Fruit fly (Drosophila melanogaster): ENCODE results near the gene Cyp28d2.

Cyp28d2 gene

DNA sequence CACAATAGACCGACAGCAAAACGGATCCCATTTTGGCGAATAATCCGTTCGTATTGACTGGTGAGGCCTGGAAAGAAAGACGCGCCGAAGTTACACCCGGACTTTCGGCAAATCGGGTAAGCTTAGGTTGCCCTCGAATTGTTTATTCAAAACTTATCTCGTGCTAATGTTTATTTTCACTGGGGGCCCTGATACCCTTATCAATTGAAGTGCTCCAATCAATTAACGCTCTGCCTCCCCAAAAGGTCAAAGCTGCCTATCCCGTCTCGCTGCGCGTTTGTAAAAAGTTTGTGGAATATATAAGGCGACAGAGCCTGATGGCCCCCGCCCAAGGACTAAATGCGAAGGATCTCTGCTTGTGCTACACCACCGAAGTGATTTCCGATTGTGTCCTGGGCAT, 3.9 kb downstream of the Cyp28d2 start:
- TF ChIP-seq achi (GFP tag; optimal IDR thresholded peaks at IDR 0.05): no peak
- no peak for TF ChIP-seq CG10669 (GFP tag; optimal IDR thresholded peaks at IDR 0.05)
- TF ChIP-seq CG11294 (GFP tag; IDR thresholded peaks at IDR 0.05): no peak
- TF ChIP-seq svp (GFP tag): peak; percentile 79

- TF ChIP-seq Hr4 (GFP tag; optimal IDR thresholded peaks at IDR 0.05): no peak
- TF ChIP-seq CG11902 (GFP tag; optimal IDR thresholded peaks at IDR 0.05): no peak
- TF ChIP-seq dsx (GFP tag; optimal IDR thresholded peaks at IDR 0.05; ENCODE audit: poor library complexity, severe bottlenecking): no peak
- TF ChIP-seq Eip93F (GFP tag; optimal IDR thresholded peaks at IDR 0.05): no peak
- TF ChIP-seq CG34406 (GFP tag; optimal IDR thresholded peaks at IDR 0.05): no peak
- no peak for TF ChIP-seq Blimp-1 (GFP tag; optimal IDR thresholded peaks at IDR 0.05)
- TF ChIP-seq Sox102F (GFP tag; optimal IDR thresholded peaks at IDR 0.05): no peak
- TF ChIP-seq CG11294 (GFP tag; IDR thresholded peaks at IDR 0.05): no peak
- TF ChIP-seq achi (GFP tag; optimal IDR thresholded peaks at IDR 0.05): no peak
- no peak for TF ChIP-seq CG6163 (GFP tag; IDR thresholded peaks at IDR 0.05)
- no peak for TF ChIP-seq salr (GFP tag; optimal IDR thresholded peaks at IDR 0.05)
Observed at dm6 chr2L:5214981-5215380, 7.9 kb downstream of the Cyp28d2 start, which contains the start of gene CG7742. TSS of gene CG7742 (minus strand) at chr2L:5215081.

dm6 chr2L:5216442-5216841, 9.4 kb downstream of the Cyp28d2 start, which contains the start of the genes CG14034 and TpnC25D:
TSS of gene CG14034 (minus strand) at chr2L:5216542.
TSS of gene TpnC25D (plus strand) at chr2L:5216701.
- TF ChIP-seq acj6 (GFP tag; optimal IDR thresholded peaks at IDR 0.05): no peak
- no peak for TF ChIP-seq cyc (GFP tag; optimal IDR thresholded peaks at IDR 0.05)
- TF ChIP-seq Sox15 (GFP tag; optimal IDR thresholded peaks at IDR 0.05): no peak
- TF ChIP-seq Met (GFP tag; optimal IDR thresholded peaks at IDR 0.05): no peak
- TF ChIP-seq fd59A (GFP tag; optimal IDR thresholded peaks at IDR 0.05): no peak

DNA sequence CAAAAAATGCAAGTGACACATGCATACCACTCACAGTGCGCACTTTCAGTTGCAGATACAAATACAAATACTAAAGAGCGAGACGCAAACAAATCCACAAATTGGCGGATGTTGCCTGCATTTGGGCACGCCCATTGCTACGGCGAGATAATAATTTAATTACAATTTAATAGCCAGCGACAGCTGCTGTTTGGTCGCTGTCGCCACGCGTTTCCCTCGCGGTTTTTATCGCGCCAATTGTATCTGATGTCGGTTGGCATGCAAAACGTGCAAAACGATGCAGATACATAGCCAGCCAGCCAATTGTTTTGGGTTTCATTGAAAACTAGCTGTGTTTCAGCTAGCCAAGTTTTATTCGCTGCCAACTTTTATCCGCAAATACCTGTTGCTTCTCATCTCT, 16.2 kb downstream of the Cyp28d2 start:
- no peak for TF ChIP-seq CG3919 (GFP tag; optimal IDR thresholded peaks at IDR 0.05)
- TF ChIP-seq Hr4 (GFP tag; optimal IDR thresholded peaks at IDR 0.05): no peak
- no peak for TF ChIP-seq Ets96B (tag; optimal IDR thresholded peaks at IDR 0.05)
- TF ChIP-seq fkh (GFP tag; optimal IDR thresholded peaks at IDR 0.05): no peak
- no peak for TF ChIP-seq CG34406 (GFP tag; optimal IDR thresholded peaks at IDR 0.05)
- no peak for TF ChIP-seq ss (GFP tag; optimal IDR thresholded peaks at IDR 0.05)
- no peak for TF ChIP-seq CG6808 (GFP tag; optimal IDR thresholded peaks at IDR 0.05)
- TF ChIP-seq dsx (GFP tag; optimal IDR thresholded peaks at IDR 0.05; ENCODE audit: poor library complexity, severe bottlenecking): no peak
- TF ChIP-seq svp (GFP tag): no peak
- no peak for TF ChIP-seq CG11294 (GFP tag; IDR thresholded peaks at IDR 0.05)
- TF ChIP-seq vri (GFP tag; optimal IDR thresholded peaks at IDR 0.05): no peak
- TF ChIP-seq CG4318 (GFP tag; optimal IDR thresholded peaks at IDR 0.05): no peak
- no peak for TF ChIP-seq CG10631 (GFP tag; optimal IDR thresholded peaks at IDR 0.05)
- no peak for TF ChIP-seq esn (GFP tag; optimal IDR thresholded peaks at IDR 0.05)
- TF ChIP-seq CG10669 (GFP tag; optimal IDR thresholded peaks at IDR 0.05): no peak
- no peak for TF ChIP-seq CG32006 (GFP tag; optimal IDR thresholded peaks at IDR 0.05)
- no peak for TF ChIP-seq CG7368 (GFP tag; optimal IDR thresholded peaks at IDR 0.05)
- TF ChIP-seq CG16779 (tag; optimal IDR thresholded peaks at IDR 0.05): no peak
- no peak for TF ChIP-seq eg (GFP tag; IDR thresholded peaks at IDR 0.05)

dm6 chr2L:5224724-5225319, 17.8 kb downstream of the Cyp28d2 start:
- 0 out of 3 replicates have a peak, but pooled peaks have one; percentile 18 for TF ChIP-seq eg (GFP tag; IDR thresholded peaks at IDR 0.05)
- no peak for TF ChIP-seq Hr39 (GFP tag; optimal IDR thresholded peaks at IDR 0.05)
- 0 out of 2 replicates have a peak, but pooled peaks have one; percentile 19 for TF ChIP-seq CG11294 (GFP tag; IDR thresholded peaks at IDR 0.05)

All from whole organism, prepupa.